Fruit fly (Drosophila melanogaster) whole organism, embryonic: ENCODE results near the gene Pis.

Experiments used
- CG10543 ChIP-seq: fragments of 200-800 bp; sonication (Bioruptor generic); optimal IDR thresholded peaks from 3 replicates; lab custom pipeline; 2017; ENCODE audit warnings: missing biosample characterization, mild to moderate bottlenecking, missing genetic modification characterization, moderate library complexity
- CG11398 ChIP-seq: fragments of 200-800 bp; sonication (Bioruptor generic); optimal IDR thresholded peaks from 2 replicates; lab custom pipeline; 2016; ENCODE audit warnings: missing biosample characterization, missing genetic modification characterization
- CG11456 ChIP-seq: fragments of 200-800 bp; sonication (Bioruptor generic); IDR thresholded peaks from 3 replicates; pipeline ENCODE4 v1.3.6; 2022; ENCODE audit warnings: missing biosample characterization, missing genetic modification characterization
- CG12071 ChIP-seq: fragments of 200-800 bp; sonication (Bioruptor generic); optimal IDR thresholded peaks from 3 replicates; lab custom pipeline; 2018; ENCODE audit warnings: missing biosample characterization, mild to moderate bottlenecking, missing genetic modification characterization
- CG13123 ChIP-seq: fragments of 200-800 bp; sonication (Bioruptor generic); optimal IDR thresholded peaks from 2 replicates; lab custom pipeline; 2016; ENCODE audit warnings: missing biosample characterization, missing genetic modification characterization
- CG13775 ChIP-seq: fragments of 200-800 bp; sonication (Bioruptor generic); optimal IDR thresholded peaks from 3 replicates; lab custom pipeline; 2017; ENCODE audit warnings: missing biosample characterization, mild to moderate bottlenecking, missing genetic modification characterization
- CG15011 ChIP-seq: fragments of 200-800 bp; sonication (Bioruptor generic); optimal IDR thresholded peaks from 3 replicates; lab custom pipeline; 2018; ENCODE audit warnings: missing biosample characterization, mild to moderate bottlenecking, missing genetic modification characterization
- CG15479 ChIP-seq: fragments of 200-800 bp; sonication (Bioruptor generic); optimal IDR thresholded peaks from 3 replicates; lab custom pipeline; 2019; ENCODE audit warnings: missing biosample characterization, mild to moderate bottlenecking, missing genetic modification characterization, moderate library complexity
- CG1602 ChIP-seq: fragments of 200-800 bp; sonication (Bioruptor generic); optimal IDR thresholded peaks from 3 replicates; lab custom pipeline; 2016; ENCODE audit warnings: missing biosample characterization, missing genetic modification characterization
- CG17385 ChIP-seq: fragments of 200-800 bp; sonication (Bioruptor generic); optimal IDR thresholded peaks from 3 replicates; lab custom pipeline; 2018; ENCODE audit warnings: missing biosample characterization, mild to moderate bottlenecking, missing genetic modification characterization
- CG17829 ChIP-seq: fragments of 200-800 bp; optimal IDR thresholded peaks from 2 replicates; lab custom pipeline; 2019; ENCODE audit warnings: missing biosample characterization, mild to moderate bottlenecking, missing genetic modification characterization, moderate library complexity
- CG18011 ChIP-seq: fragments of 200-800 bp; sonication (Bioruptor generic); optimal IDR thresholded peaks from 2 replicates; lab custom pipeline; 2017; ENCODE audit warnings: missing biosample characterization, missing genetic modification characterization, mild to moderate bottlenecking, moderate library complexity, missing genotype
- CG2116 ChIP-seq: fragments of 200-800 bp; sonication (Bioruptor generic); optimal IDR thresholded peaks from 3 replicates; lab custom pipeline; 2018; ENCODE audit warnings: missing biosample characterization, mild to moderate bottlenecking, missing genetic modification characterization
- CG2678 ChIP-seq: fragments of 200-800 bp; sonication (Bioruptor generic); optimal IDR thresholded peaks from 3 replicates; lab custom pipeline; 2019; ENCODE audit warnings: missing biosample characterization, mild to moderate bottlenecking, missing genetic modification characterization, moderate library complexity
- CG34224 ChIP-seq: fragments of 200-800 bp; sonication (Bioruptor generic); IDR thresholded peaks from 3 replicates; pipeline ENCODE4 v1.3.6; 2022; ENCODE audit warnings: missing biosample characterization, missing genetic modification characterization; ENCODE audit not compliant: partially characterized antibody
- CG4707 ChIP-seq: fragments of 200-800 bp; sonication (Bioruptor generic); optimal IDR thresholded peaks from 2 replicates; lab custom pipeline; 2018; ENCODE audit warnings: missing biosample characterization, mild to moderate bottlenecking, missing genetic modification characterization, moderate library complexity
- CG4820 ChIP-seq: fragments of 200-800 bp; sonication (Bioruptor generic); optimal IDR thresholded peaks from 3 replicates; lab custom pipeline; 2016; ENCODE audit warnings: missing biosample characterization, missing genetic modification characterization
- CG4854 ChIP-seq: fragments of 200-800 bp; sonication (Bioruptor generic); optimal IDR thresholded peaks from 2 replicates; lab custom pipeline; 2016; ENCODE audit warnings: missing biosample characterization, missing genetic modification characterization, inconsistent platforms
- CG6813 ChIP-seq: fragments of 200-800 bp; sonication (Bioruptor generic); optimal IDR thresholded peaks from 2 replicates; lab custom pipeline; 2017; ENCODE audit warnings: missing biosample characterization, missing genetic modification characterization, mild to moderate bottlenecking, moderate library complexity, missing genetic modification reagents
- CG7556 ChIP-seq: fragments of 200-800 bp; sonication (Bioruptor generic); optimal IDR thresholded peaks from 2 replicates; lab custom pipeline; 2017; ENCODE audit warnings: missing biosample characterization, mild to moderate bottlenecking, missing genetic modification characterization
- CG8290 ChIP-seq, 3 experiments: fragments of 200-800 bp; sonication (Bioruptor generic); optimal IDR thresholded peaks; 2 replicates each; lab custom pipeline; 2016 to 2019; ENCODE audit warnings: missing biosample characterization in 3 of 3, missing genetic modification characterization in 3 of 3, mild to moderate bottlenecking in 2 of 3, moderate library complexity in 1 of 3
- CG8765 ChIP-seq: fragments of 200-800 bp; sonication (Bioruptor generic); IDR thresholded peaks from 2 replicates; pipeline ENCODE4 v1.3.6; 2022; ENCODE audit warnings: missing biosample characterization, missing genetic modification characterization
- CG8944 ChIP-seq: fragments of 200-800 bp; sonication (Bioruptor generic); optimal IDR thresholded peaks from 3 replicates; lab custom pipeline; 2016; ENCODE audit warnings: missing biosample characterization, missing genetic modification characterization
- Drgx ChIP-seq: fragments of 200-800 bp; sonication (Bioruptor generic); IDR thresholded peaks from 2 replicates; pipeline ENCODE4 v1.3.6; 2022; ENCODE audit warnings: missing biosample characterization, missing genetic modification characterization
- E2f1 ChIP-seq: fragments of 200-800 bp; sonication (Bioruptor generic); IDR thresholded peaks from 2 replicates; pipeline ENCODE4 v1.3.6; 2022; ENCODE audit warnings: missing biosample characterization, missing genetic modification characterization
- Ets97D ChIP-seq: fragments of 200-800 bp; sonication (Bioruptor generic); optimal IDR thresholded peaks from 3 replicates; lab custom pipeline; 2016; ENCODE audit warnings: missing biosample characterization, missing genetic modification characterization
- GATAe ChIP-seq: fragments of 200-800 bp; sonication (Bioruptor generic); conservative IDR thresholded peaks from 2 replicates; pipeline ENCODE4 v1.3.6; 2022; ENCODE audit warnings: missing biosample characterization, missing genetic modification characterization
- HLH3B ChIP-seq: fragments of 200-800 bp; sonication (Bioruptor generic); IDR thresholded peaks from 2 replicates; pipeline ENCODE4 v1.3.6; 2022; ENCODE audit warnings: missing biosample characterization, missing genetic modification characterization
- Nf-YA ChIP-seq: fragments of 200-800 bp; sonication (Bioruptor generic); IDR thresholded peaks from 2 replicates; pipeline ENCODE4 v1.3.6; 2022; ENCODE audit warnings: missing biosample characterization, missing genetic modification characterization
- Poxn ChIP-seq: fragments of 200-800 bp; sonication (Bioruptor generic); IDR thresholded peaks from 2 replicates; pipeline ENCODE4 v1.3.6; 2022; ENCODE audit warnings: missing biosample characterization, missing genetic modification characterization
- ab ChIP-seq: fragments of 200-800 bp; sonication (Bioruptor generic); optimal IDR thresholded peaks from 2 replicates; lab custom pipeline; 2016; ENCODE audit warnings: missing biosample characterization, missing genetic modification characterization
- bbx ChIP-seq: fragments of 200-800 bp; sonication (Bioruptor generic); IDR thresholded peaks from 2 replicates; pipeline ENCODE4 v1.3.6; 2022; ENCODE audit warnings: missing biosample characterization, missing genetic modification characterization; ENCODE audit not compliant: partially characterized antibody
- bsh ChIP-seq, 2 experiments: fragments of 200-800 bp; sonication (Bioruptor generic); optimal IDR thresholded peaks; 2 replicates each; lab custom pipeline; 2017 to 2018; ENCODE audit warnings: mild to moderate bottlenecking in 2 of 2, missing biosample characterization in 2 of 2, missing genetic modification characterization in 2 of 2, moderate library complexity in 1 of 2
- cas ChIP-seq: fragments of 200-800 bp; sonication (Bioruptor generic); IDR thresholded peaks from 2 replicates; pipeline ENCODE4 v1.3.6; 2022; ENCODE audit warnings: missing biosample characterization, missing genetic modification characterization
- chm ChIP-seq: fragments of 200-800 bp; sonication (Bioruptor generic); IDR thresholded peaks from 2 replicates; pipeline ENCODE4 v1.3.6; 2022; ENCODE audit warnings: missing biosample characterization, missing genetic modification characterization
- ci ChIP-seq: fragments of 200-800 bp; sonication (Bioruptor generic); IDR thresholded peaks from 3 replicates; pipeline ENCODE4 v1.3.6; 2022; ENCODE audit warnings: missing biosample characterization, missing genetic modification characterization
- croc ChIP-seq: fragments of 200-800 bp; sonication (Bioruptor generic); conservative IDR thresholded peaks from 3 replicates; pipeline ENCODE4 v1.3.6; 2022; ENCODE audit warnings: missing biosample characterization, missing genetic modification characterization
- dan ChIP-seq: fragments of 200-800 bp; sonication (Bioruptor generic); IDR thresholded peaks from 2 replicates; pipeline ENCODE4 v1.3.6; 2022; ENCODE audit warnings: missing biosample characterization, missing genetic modification characterization
- dmrt99B ChIP-seq: fragments of 200-800 bp; sonication (Bioruptor generic); optimal IDR thresholded peaks from 2 replicates; lab custom pipeline; 2018; ENCODE audit warnings: missing biosample characterization, mild to moderate bottlenecking, missing genetic modification characterization, moderate library complexity
- gcm ChIP-seq: fragments of 200-800 bp; sonication (Bioruptor generic); optimal IDR thresholded peaks from 2 replicates; lab custom pipeline; 2019; ENCODE audit warnings: missing biosample characterization, mild to moderate bottlenecking, missing genetic modification characterization, moderate library complexity
- h ChIP-seq: fragments of >200 bp; optimal IDR thresholded peaks from 2 replicates; lab custom pipeline; 2017
- nmo ChIP-seq: fragments of 200-800 bp; sonication (Bioruptor generic); optimal IDR thresholded peaks from 2 replicates; lab custom pipeline; 2018; ENCODE audit warnings: missing biosample characterization, mild to moderate bottlenecking, missing genetic modification characterization, moderate library complexity
- onecut ChIP-seq: fragments of 200-800 bp; sonication (Bioruptor generic); IDR thresholded peaks from 2 replicates; pipeline ENCODE4 v1.3.6; 2022; ENCODE audit warnings: missing biosample characterization, missing genetic modification characterization
- pros ChIP-seq: fragments of 200-800 bp; sonication (Bioruptor generic); optimal IDR thresholded peaks from 3 replicates; lab custom pipeline; 2019; ENCODE audit warnings: missing biosample characterization, mild to moderate bottlenecking, missing genetic modification characterization, moderate library complexity
- sisA ChIP-seq: fragments of 200-800 bp; sonication (Bioruptor generic); IDR thresholded peaks from 2 replicates; pipeline ENCODE4 v1.3.6; 2022; ENCODE audit warnings: missing biosample characterization, missing genetic modification characterization
- slp2 ChIP-seq: fragments of 200-800 bp; sonication (Bioruptor generic); optimal IDR thresholded peaks from 2 replicates; lab custom pipeline; 2016; ENCODE audit warnings: missing biosample characterization, missing genetic modification characterization
- sug ChIP-seq: fragments of 200-800 bp; optimal IDR thresholded peaks from 2 replicates; lab custom pipeline; 2019; ENCODE audit warnings: missing biosample characterization, mild to moderate bottlenecking, missing genetic modification characterization, moderate library complexity
- vnd ChIP-seq: fragments of 200-800 bp; sonication (Bioruptor generic); IDR thresholded peaks from 3 replicates; pipeline ENCODE4 v1.3.6; 2022; ENCODE audit warnings: missing biosample characterization, missing genetic modification characterization; ENCODE audit not compliant: partially characterized antibody
- wek ChIP-seq: fragments of 200-800 bp; sonication (Bioruptor generic); optimal IDR thresholded peaks from 3 replicates; lab custom pipeline; 2018; ENCODE audit warnings: missing biosample characterization, mild to moderate bottlenecking, missing genetic modification characterization, moderate library complexity
- zen2 ChIP-seq: fragments of 200-800 bp; sonication (Bioruptor generic); IDR thresholded peaks from 3 replicates; pipeline ENCODE4 v1.3.6; 2022; ENCODE audit warnings: missing biosample characterization, missing genetic modification characterization; ENCODE audit not compliant: partially characterized antibody

Gene Pis

DNA sequence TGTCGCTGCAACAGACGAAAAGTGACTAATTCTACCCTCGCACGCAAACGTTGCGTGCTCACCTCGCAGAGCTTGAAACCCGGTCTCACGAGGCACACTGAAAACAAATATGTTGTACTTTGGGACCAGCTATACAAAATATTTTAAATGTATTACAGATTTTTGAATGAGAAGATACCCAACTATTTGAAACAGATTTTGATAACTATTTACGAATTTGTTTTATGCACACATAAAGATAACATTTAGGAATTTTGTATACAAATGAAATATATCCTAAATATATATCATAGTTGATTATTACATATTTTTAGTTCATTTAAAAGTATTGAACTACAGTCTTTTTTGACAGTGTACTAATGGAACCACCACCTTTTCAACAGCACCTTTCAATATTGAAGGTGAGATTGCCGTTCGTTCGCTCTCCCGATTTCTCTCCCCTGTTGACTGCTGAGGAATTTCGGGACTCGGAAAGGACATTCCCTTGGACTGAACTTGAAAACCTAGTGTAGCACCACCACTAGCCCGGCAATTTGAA is 32.5 kb downstream of the Pis start, which contains the start of gene CG15646 (continued):
- TF ChIP-seq bsh (GFP tag; optimal IDR thresholded peaks at IDR 0.05; lab: Kevin White, UChicago) (peak in 1 of 2 experiments; percentile 84), CG4820 (peak; percentile 68), CG15479 (GFP tag; lab: Kevin White, UChicago) (peak; percentile 58), CG10543 (GFP tag; lab: Kevin White, UChicago) (no peak), croc (GFP tag; lab: Robert Waterston, UW) (peak; percentile 75), CG13775 (GFP tag; lab: Kevin White, UChicago) (peak; percentile 76), slp2 (no peak), sisA (GFP tag; lab: Robert Waterston, UW) (peak; percentile 46), E2f1 (GFP tag; lab: Robert Waterston, UW) (peak; percentile 62), CG12071 (GFP tag; lab: Kevin White, UChicago) (no peak), CG8765 (GFP tag; lab: Robert Waterston, UW) (peak; percentile 68; the same call in 1 of the 2 replicates), Ets97D (GFP tag; lab: Kevin White, UChicago) (no peak), bbx (GFP tag; lab: Robert Waterston, UW) (peak; percentile 71), CG1602 (GFP tag; lab: Kevin White, UChicago) (peak; percentile 70), chm (GFP tag; lab: Robert Waterston, UW) (no peak), CG34224 (GFP tag; lab: Robert Waterston, UW) (no peak), dan (GFP tag; lab: Robert Waterston, UW) (peak; percentile 54; the same call in 1 of the 2 replicates), CG4707 (no peak), CG11398 (GFP tag; lab: Kevin White, UChicago) (no peak), nmo (peak; percentile 92), ab (GFP tag; lab: Kevin White, UChicago) (no peak), Poxn (GFP tag; lab: Robert Waterston, UW) (no peak), CG8290 (GFP tag; optimal IDR thresholded peaks at IDR 0.05; lab: Kevin White, UChicago) (peak; percentile 69), CG8290 (tag; optimal IDR thresholded peaks at IDR 0.05; lab: Kevin White, UChicago) (peak in 1 of 2 experiments; percentile 39), Drgx (no peak), CG2116 (peak; percentile 30), vnd (no peak), CG4854 (no peak), sug (tag; lab: Kevin White, UChicago) (no peak), CG2678 (tag; lab: Kevin White, UChicago) (peak; percentile 80), CG15011 (GFP tag; lab: Kevin White, UChicago) (peak; percentile 52), ci (GFP tag; lab: Robert Waterston, UW) (peak; percentile 51; the same call in 1 of the 3 replicates), CG8944 (GFP tag; lab: Kevin White, UChicago) (no peak), h (no peak), zen2 (no peak), cas (no peak), CG13123 (GFP tag; lab: Kevin White, UChicago) (no peak), CG6813 (GFP tag; lab: Kevin White, UChicago) (peak; percentile 40), CG11456 (GFP tag; lab: Robert Waterston, UW) (no peak), Nf-YA (GFP tag; lab: Robert Waterston, UW) (no peak), gcm (GFP tag; lab: Kevin White, UChicago) (peak; percentile 82), wek (no peak), onecut (GFP tag; lab: Robert Waterston, UW) (no peak; the same call in none of the 2 replicates), CG18011 (GFP tag; lab: Kevin White, UChicago) (no peak), HLH3B (GFP tag; lab: Robert Waterston, UW) (0 out of 2 replicates have a peak, but pooled peaks have one; percentile 26), pros (peak; percentile 61), CG17385 (GFP tag; lab: Kevin White, UChicago) (peak; percentile 53), CG7556 (GFP tag; lab: Kevin White, UChicago) (peak; percentile 82), GATAe (GFP tag; lab: Robert Waterston, UW) (no peak), CG17829 (tag; lab: Kevin White, UChicago) (peak; percentile 94), dmrt99B (tag; lab: Kevin White, UChicago) (peak; percentile 78)
